Worm (Caenorhabditis elegans) whole organism, early embryonic: ENCODE data around the gene spp-12.

Source experiments
- ceh-13 ChIP-seq: fragments of 200-800 bp; sonication (Bioruptor generic); optimal IDR thresholded peaks from 2 replicates; lab custom pipeline; 2018; ENCODE audit warnings: mild to moderate bottlenecking, missing genetic modification characterization, missing compliant biosample characterization
- ceh-36 ChIP-seq: sonication (generic microtip); optimal IDR thresholded peaks from 2 replicates; lab custom pipeline; 2016; ENCODE audit warnings: missing genetic modification characterization, inconsistent platforms, missing compliant biosample characterization
- ets-7 ChIP-seq: sonication (generic microtip); optimal IDR thresholded peaks from 2 replicates; lab custom pipeline; 2016; ENCODE audit warnings: missing genotype, missing genetic modification characterization, missing compliant biosample characterization
- scrt-1 ChIP-seq: fragments of 200-800 bp; sonication (Bioruptor generic); IDR thresholded peaks from 2 replicates; pipeline ENCODE4 v1.3.6; 2022; ENCODE audit warnings: missing genetic modification characterization, missing compliant biosample characterization

- TF ChIP-seq scrt-1 (no peak), ceh-13 (GFP tag; lab: Kevin White, UChicago) (no peak), ceh-36 (tag; lab: Kevin White, UChicago) (no peak), ets-7 (tag; lab: Kevin White, UChicago) (no peak)
Measured at ce11 chrV:13929503-13929902, 39.9 kb downstream of the spp-12 start, which contains the start of gene srxa-13.
